Worm (Caenorhabditis elegans) whole organism, young adult: ENCODE data around the gene inpp-1.

Source experiments
- B0336.3 ChIP-seq: fragments of 200-800 bp; sonication (Bioruptor generic); IDR thresholded peaks from 2 replicates; pipeline ENCODE4 v1.3.6; 2022; ENCODE audit warnings: missing genetic modification characterization, missing compliant biosample characterization
- C17E4.6 ChIP-seq: fragments of 200-800 bp; sonication (Bioruptor generic); IDR thresholded peaks from 2 replicates; pipeline ENCODE4 v1.3.6; 2022; ENCODE audit warnings: missing genetic modification reagents, missing genetic modification characterization, missing compliant biosample characterization
- F52B5.7 ChIP-seq: sonication (generic microtip); optimal IDR thresholded peaks from 2 replicates; lab custom pipeline; 2016; ENCODE audit warnings: mild to moderate bottlenecking, missing genetic modification characterization, missing compliant biosample characterization
- F57A8.1 ChIP-seq: fragments of 200-800 bp; sonication (Bioruptor generic); optimal IDR thresholded peaks from 2 replicates; lab custom pipeline; 2018; ENCODE audit warnings: mild to moderate bottlenecking, missing genetic modification characterization, moderate library complexity, missing compliant biosample characterization
- F57C9.4 ChIP-seq: sonication (generic microtip); optimal IDR thresholded peaks from 2 replicates; lab custom pipeline; 2017; ENCODE audit warnings: mild to moderate bottlenecking, missing genetic modification characterization, missing compliant biosample characterization
- K11D2.4 ChIP-seq: fragments of 200-800 bp; sonication (Bioruptor generic); IDR thresholded peaks from 2 replicates; pipeline ENCODE4 v1.3.6; 2022; ENCODE audit warnings: missing genetic modification reagents, missing genetic modification characterization, missing compliant biosample characterization
- T26A5.8 ChIP-seq: sonication (generic microtip); optimal IDR thresholded peaks from 2 replicates; lab custom pipeline; 2016; ENCODE audit warnings: missing genetic modification characterization, missing compliant biosample characterization
- Y79H2A.3 ChIP-seq: fragments of 200-800 bp; sonication (Bioruptor generic); conservative IDR thresholded peaks from 2 replicates; pipeline ENCODE4 v1.3.6; 2022; ENCODE audit warnings: missing genetic modification reagents, missing genetic modification characterization, missing compliant biosample characterization
- Y95B8A.8 ChIP-seq: fragments of 200-800 bp; sonication (Bioruptor generic); IDR thresholded peaks from 2 replicates; pipeline ENCODE4 v1.3.6; 2022; ENCODE audit warnings: missing genetic modification reagents, missing genetic modification characterization, missing compliant biosample characterization
- ama-1 ChIP-seq, 3 experiments: fragments of 150-350 bp in 1 of 3; sonication (generic microtip) in 2 of 3; optimal IDR thresholded peaks; 2 replicates each; lab custom pipeline; 2014 to 2018; ENCODE audit warnings: missing biosample characterization in 2 of 3, missing genetic modification characterization in 2 of 3, missing genetic modification reagents in 2 of 3
- aptf-2 ChIP-seq: fragments of 200-800 bp; sonication (Bioruptor generic); conservative IDR thresholded peaks from 2 replicates; pipeline ENCODE4 v1.3.6; 2022; ENCODE audit warnings: missing genetic modification reagents, missing genetic modification characterization, missing compliant biosample characterization
- attf-5 ChIP-seq: fragments of 200-800 bp; sonication (Bioruptor generic); optimal IDR thresholded peaks from 2 replicates; lab custom pipeline; 2018; ENCODE audit warnings: mild to moderate bottlenecking, missing genetic modification characterization, missing compliant biosample characterization
- bed-1 ChIP-seq: fragments of 200-800 bp; sonication (Bioruptor generic); IDR thresholded peaks from 2 replicates; pipeline ENCODE4 v1.3.6; 2022; ENCODE audit warnings: missing genetic modification reagents, missing genetic modification characterization, missing compliant biosample characterization
- ceh-40 ChIP-seq: fragments of 200-800 bp; sonication (Bioruptor generic); IDR thresholded peaks from 2 replicates; pipeline ENCODE4 v1.3.6; 2022; ENCODE audit warnings: missing genetic modification characterization, missing compliant biosample characterization
- ceh-58 ChIP-seq: fragments of 200-800 bp; sonication (Bioruptor generic); IDR thresholded peaks from 2 replicates; pipeline ENCODE4 v1.3.6; 2022; ENCODE audit warnings: missing genetic modification characterization, missing compliant biosample characterization
- chd-7 ChIP-seq: sonication (generic microtip); optimal IDR thresholded peaks from 2 replicates; lab custom pipeline; 2016; ENCODE audit warnings: mild to moderate bottlenecking, missing genetic modification characterization, moderate library complexity, missing compliant biosample characterization
- die-1 ChIP-seq: sonication (generic microtip); optimal IDR thresholded peaks from 2 replicates; lab custom pipeline; 2016; ENCODE audit warnings: missing genotype, mild to moderate bottlenecking, missing genetic modification characterization, missing compliant biosample characterization
- dpff-1 ChIP-seq: sonication (generic microtip); optimal IDR thresholded peaks from 2 replicates; lab custom pipeline; 2017; ENCODE audit warnings: mild to moderate bottlenecking, missing genetic modification characterization, missing compliant biosample characterization
- dpl-1 ChIP-seq: fragments of 150-350 bp; optimal IDR thresholded peaks from 2 replicates; lab custom pipeline; 2014; ENCODE audit warnings: missing biosample characterization, missing genetic modification reagents, missing genetic modification characterization
- efl-1 ChIP-seq: fragments of 150-350 bp; optimal IDR thresholded peaks from 2 replicates; lab custom pipeline; 2014; ENCODE audit warnings: missing biosample characterization, missing genetic modification reagents, missing genetic modification characterization
- egl-44 ChIP-seq: fragments of 200-800 bp; sonication (Bioruptor generic); IDR thresholded peaks from 2 replicates; pipeline ENCODE4 v1.3.6; 2022; ENCODE audit warnings: missing genetic modification reagents, missing genetic modification characterization, missing compliant biosample characterization
- ets-4 ChIP-seq: fragments of 200-800 bp; sonication (Bioruptor generic); optimal IDR thresholded peaks from 2 replicates; lab custom pipeline; 2018; ENCODE audit warnings: mild to moderate bottlenecking, missing genetic modification characterization, missing compliant biosample characterization
- fkh-3 ChIP-seq: sonication (generic microtip); optimal IDR thresholded peaks from 2 replicates; lab custom pipeline; 2016; ENCODE audit warnings: mild to moderate bottlenecking, missing genetic modification characterization, missing compliant biosample characterization
- him-1 ChIP-seq: sonication (generic microtip); optimal IDR thresholded peaks from 2 replicates; lab custom pipeline; 2016; ENCODE audit warnings: missing genotype, missing genetic modification reagents, missing genetic modification characterization, missing compliant biosample characterization
- hrde-1 ChIP-seq: sonication (generic microtip); optimal IDR thresholded peaks from 2 replicates; lab custom pipeline; 2016; ENCODE audit warnings: missing genetic modification characterization, mild to moderate bottlenecking, missing compliant biosample characterization, moderate library complexity, missing genotype, missing genetic modification reagents, borderline replicate concordance
- hsf-1 ChIP-seq: fragments of 200-800 bp; sonication (Bioruptor generic); IDR thresholded peaks from 2 replicates; pipeline ENCODE4 v1.3.6; 2022; ENCODE audit warnings: missing genetic modification reagents, missing genetic modification characterization, missing compliant biosample characterization
- let-607 ChIP-seq, 2 experiments: fragments of 200-800 bp in 1 of 2; sonication (Bioruptor generic) in 1 of 2; sonication (generic microtip) in 1 of 2; optimal IDR thresholded peaks; 2 replicates each; lab custom pipeline; 2016 to 2018; ENCODE audit warnings: mild to moderate bottlenecking in 2 of 2, missing compliant biosample characterization in 2 of 2, missing genetic modification characterization in 2 of 2, moderate library complexity in 2 of 2, missing genotype in 1 of 2
- lin-54 ChIP-seq: fragments of 200-800 bp; sonication (Bioruptor generic); optimal IDR thresholded peaks from 2 replicates; lab custom pipeline; 2018; ENCODE audit warnings: mild to moderate bottlenecking, missing genetic modification characterization, missing compliant biosample characterization
- lsy-27 ChIP-seq: sonication (generic microtip); optimal IDR thresholded peaks from 2 replicates; lab custom pipeline; 2017; ENCODE audit warnings: missing genetic modification characterization, mild to moderate bottlenecking, missing compliant biosample characterization, antibody characterized with exemption, missing genotype, borderline replicate concordance; ENCODE audit not compliant: insufficient read depth
- madf-3 ChIP-seq: fragments of 200-800 bp; sonication (Bioruptor generic); IDR thresholded peaks from 2 replicates; pipeline ENCODE4 v1.3.6; 2022; ENCODE audit warnings: missing genetic modification reagents, missing genetic modification characterization, missing compliant biosample characterization
- madf-8 ChIP-seq: fragments of 200-800 bp; sonication (Bioruptor generic); conservative IDR thresholded peaks from 2 replicates; pipeline ENCODE4 v1.3.6; 2022; ENCODE audit warnings: missing genetic modification reagents, missing genetic modification characterization, missing compliant biosample characterization
- mxl-1 ChIP-seq: sonication (generic microtip); optimal IDR thresholded peaks from 2 replicates; lab custom pipeline; 2016; ENCODE audit warnings: missing genetic modification characterization, missing compliant biosample characterization
- nfyb-1 ChIP-seq: fragments of 200-800 bp; sonication (Bioruptor generic); IDR thresholded peaks from 2 replicates; pipeline ENCODE4 v1.3.6; 2022; ENCODE audit warnings: missing genetic modification reagents, missing genetic modification characterization, missing compliant biosample characterization
- nhr-120 ChIP-seq: fragments of 200-800 bp; sonication (Bioruptor generic); IDR thresholded peaks from 2 replicates; pipeline ENCODE4 v1.3.6; 2022; ENCODE audit warnings: missing genetic modification characterization, missing compliant biosample characterization
- nhr-179 ChIP-seq: sonication (generic microtip); optimal IDR thresholded peaks from 2 replicates; lab custom pipeline; 2016; ENCODE audit warnings: mild to moderate bottlenecking, missing genetic modification characterization, missing compliant biosample characterization
- pbrm-1 ChIP-seq: fragments of 200-800 bp; sonication (Bioruptor generic); IDR thresholded peaks from 2 replicates; pipeline ENCODE4 v1.3.6; 2022; ENCODE audit warnings: missing genetic modification reagents, missing genetic modification characterization, missing compliant biosample characterization
- rcor-1 ChIP-seq: fragments of 200-800 bp; sonication (Bioruptor generic); IDR thresholded peaks from 2 replicates; pipeline ENCODE4 v1.3.6; 2022; ENCODE audit warnings: missing genetic modification reagents, missing genetic modification characterization, missing compliant biosample characterization
- rec-8 ChIP-seq, 2 experiments: sonication (generic microtip); optimal IDR thresholded peaks; 2 replicates each; lab custom pipeline; 2016; ENCODE audit warnings: mild to moderate bottlenecking in 2 of 2, missing genetic modification characterization in 2 of 2, missing genetic modification reagents in 2 of 2, missing genotype in 2 of 2, missing biosample characterization in 1 of 2, missing compliant biosample characterization in 1 of 2, moderate library complexity in 1 of 2
- sea-2 ChIP-seq: fragments of 200-800 bp; sonication (Bioruptor generic); IDR thresholded peaks from 2 replicates; pipeline ENCODE4 v1.3.6; 2022; ENCODE audit warnings: missing genetic modification characterization, missing compliant biosample characterization
- snpc-1.3 ChIP-seq: sonication (generic microtip); optimal IDR thresholded peaks from 2 replicates; lab custom pipeline; 2017; ENCODE audit warnings: missing genetic modification characterization, mild to moderate bottlenecking, missing compliant biosample characterization, antibody characterized with exemption, moderate library complexity, missing genotype, missing genetic modification reagents; ENCODE audit not compliant: insufficient read depth
- snpc-3.4 ChIP-seq: sonication (generic microtip); optimal IDR thresholded peaks from 2 replicates; lab custom pipeline; 2017; ENCODE audit warnings: missing genetic modification characterization, mild to moderate bottlenecking, missing compliant biosample characterization, antibody characterized with exemption, moderate library complexity, missing genotype, missing genetic modification reagents
- unc-62 ChIP-seq: fragments of 150-350 bp; optimal IDR thresholded peaks from 2 replicates; lab custom pipeline; 2014; ENCODE audit warnings: missing biosample characterization, missing genetic modification reagents, missing genetic modification characterization
- xnd-1 ChIP-seq: sonication (generic microtip); optimal IDR thresholded peaks from 2 replicates; lab custom pipeline; 2016; ENCODE audit warnings: missing genotype, missing genetic modification reagents, missing genetic modification characterization, missing compliant biosample characterization
- zfh-2 ChIP-seq: fragments of 200-800 bp; sonication (Bioruptor generic); conservative IDR thresholded peaks from 2 replicates; pipeline ENCODE4 v1.3.6; 2022; ENCODE audit warnings: missing genetic modification reagents, missing genetic modification characterization, missing compliant biosample characterization
- zim-3 ChIP-seq: sonication (generic microtip); optimal IDR thresholded peaks from 2 replicates; lab custom pipeline; 2017; ENCODE audit warnings: mild to moderate bottlenecking, missing genetic modification characterization, moderate library complexity, missing compliant biosample characterization
- ztf-18 ChIP-seq: sonication (generic microtip); optimal IDR thresholded peaks from 2 replicates; lab custom pipeline; 2016; ENCODE audit warnings: missing genotype, mild to moderate bottlenecking, missing genetic modification characterization, missing compliant biosample characterization
- ztf-28 ChIP-seq: fragments of 200-800 bp; sonication (Bioruptor generic); IDR thresholded peaks from 2 replicates; pipeline ENCODE4 v1.3.6; 2022; ENCODE audit warnings: missing genetic modification reagents, missing genetic modification characterization, missing compliant biosample characterization

inpp-1 gene

ce11 chrIV:10821672-10822304 lies 48.1 kb upstream of the inpp-1 start (continued):
- TF ChIP-seq dpff-1 (tag; lab: Kevin White, UChicago) (no peak), Y95B8A.8 (GFP tag; lab: Robert Waterston, UW) (no peak), aptf-2 (GFP tag; lab: Robert Waterston, UW) (0 out of 2 replicates have a peak, but pooled peaks have one; percentile 10), egl-44 (GFP tag; lab: Robert Waterston, UW) (no peak), unc-62 (peak; percentile 52), mxl-1 (tag; lab: Kevin White, UChicago) (no peak), zfh-2 (peak; percentile 93), xnd-1 (no peak), let-607 (tag; optimal IDR thresholded peaks at IDR 0.05; lab: Kevin White, UChicago) (no peak), bed-1 (no peak), fkh-3 (no peak), nhr-179 (tag; lab: Kevin White, UChicago) (no peak), lin-54 (GFP tag; lab: Kevin White, UChicago) (peak; percentile 47), F57A8.1 (GFP tag; lab: Kevin White, UChicago) (no peak), ztf-28 (no peak), rcor-1 (GFP tag; lab: Robert Waterston, UW) (peak; percentile 47; the same call in 1 of the 2 replicates), zim-3 (tag; lab: Kevin White, UChicago) (no peak), chd-7 (peak; percentile 70), ceh-58 (no peak), snpc-1.3 (no peak), Y79H2A.3 (GFP tag; lab: Robert Waterston, UW) (no peak), hsf-1 (GFP tag; lab: Robert Waterston, UW) (no peak), nhr-120 (GFP tag; lab: Robert Waterston, UW) (no peak), madf-8 (GFP tag; lab: Robert Waterston, UW) (no peak), ama-1 (optimal IDR thresholded peaks at IDR 0.05; lab: Kevin White, UChicago) (no peak), ama-1 (GFP tag; optimal IDR thresholded peaks at IDR 0.05; lab: Kevin White, UChicago) (no peak), dpl-1 (GFP tag; lab: Kevin White, UChicago) (no peak), C17E4.6 (GFP tag; lab: Robert Waterston, UW) (no peak), pbrm-1 (GFP tag; lab: Robert Waterston, UW) (peak; percentile 56), lsy-27 (no peak), nfyb-1 (GFP tag; lab: Robert Waterston, UW) (peak; percentile 60; the same call in 1 of the 2 replicates), ztf-18 (tag; lab: Kevin White, UChicago) (peak; percentile 47), sea-2 (GFP tag; lab: Robert Waterston, UW) (no peak), attf-5 (GFP tag; lab: Kevin White, UChicago) (peak; percentile 78), T26A5.8 (tag; lab: Kevin White, UChicago) (no peak), madf-3 (no peak), F57C9.4 (tag; lab: Kevin White, UChicago) (no peak), ets-4 (GFP tag; lab: Kevin White, UChicago) (no peak), die-1 (tag; lab: Kevin White, UChicago) (peak; percentile 67), ceh-40 (no peak), snpc-3.4 (tag; lab: Kevin White, UChicago) (no peak), hrde-1 (tag; lab: Kevin White, UChicago) (no peak), him-1 (tag; lab: Kevin White, UChicago) (no peak), efl-1 (GFP tag; lab: Kevin White, UChicago) (no peak), K11D2.4 (GFP tag; lab: Robert Waterston, UW) (peak; percentile 10; the same call in 1 of the 2 replicates), F52B5.7 (tag; lab: Kevin White, UChicago) (peak; percentile 8), rec-8 (tag; optimal IDR thresholded peaks at IDR 0.05; lab: Kevin White, UChicago) (no peak), B0336.3 (GFP tag; lab: Robert Waterston, UW) (peak; percentile 82)
